Fruit fly (Drosophila melanogaster) whole organism, prepupa: ENCODE results near the gene Pur-alpha.

Experiments
- CG11762 ChIP-seq: fragments of 200-800 bp; sonication (Bioruptor generic); optimal IDR thresholded peaks from 3 replicates; lab custom pipeline; 2016; ENCODE audit warnings: missing biosample characterization, missing genetic modification characterization; ENCODE audit not compliant: insufficient read depth
- CG6808 ChIP-seq: fragments of 200-800 bp; sonication (Bioruptor generic); optimal IDR thresholded peaks from 3 replicates; lab custom pipeline; 2017; ENCODE audit warnings: missing biosample characterization, missing genetic modification characterization, mild to moderate bottlenecking, moderate library complexity, missing genetic modification reagents
- Eip78C ChIP-seq: fragments of 200-800 bp; sonication (Bioruptor generic); peaks from one replicate; lab custom pipeline; 2016; ENCODE audit warnings: missing biosample characterization, missing genetic modification characterization
- Ets21C ChIP-seq: fragments of 200-800 bp; sonication (Bioruptor generic); optimal IDR thresholded peaks from 3 replicates; lab custom pipeline; 2016; ENCODE audit warnings: missing biosample characterization, missing genetic modification characterization
- Hr39 ChIP-seq: fragments of 200-800 bp; sonication (Bioruptor generic); optimal IDR thresholded peaks from 2 replicates; lab custom pipeline; 2016; ENCODE audit warnings: missing biosample characterization, missing genetic modification characterization
- Hr4 ChIP-seq: fragments of 200-800 bp; sonication (Bioruptor generic); optimal IDR thresholded peaks from 3 replicates; lab custom pipeline; 2016; ENCODE audit warnings: missing biosample characterization, missing genetic modification characterization
- Met ChIP-seq: fragments of 200-800 bp; sonication (Bioruptor generic); optimal IDR thresholded peaks from 3 replicates; lab custom pipeline; 2016; ENCODE audit warnings: missing biosample characterization, missing genetic modification characterization
- esn ChIP-seq: fragments of 200-800 bp; sonication (Bioruptor generic); optimal IDR thresholded peaks from 2 replicates; lab custom pipeline; 2016; ENCODE audit warnings: missing biosample characterization, mild to moderate bottlenecking, missing genetic modification characterization, moderate library complexity
- fkh ChIP-seq: fragments of 200-800 bp; sonication (Bioruptor generic); optimal IDR thresholded peaks from 3 replicates; lab custom pipeline; 2017; ENCODE audit warnings: missing biosample characterization, mild to moderate bottlenecking, missing genetic modification characterization, moderate library complexity
- net ChIP-seq: fragments of 200-800 bp; sonication (Bioruptor generic); optimal IDR thresholded peaks from 3 replicates; lab custom pipeline; 2016; ENCODE audit warnings: missing biosample characterization, missing genetic modification characterization
- pdm3 ChIP-seq: fragments of 200-800 bp; sonication (Bioruptor generic); optimal IDR thresholded peaks from 3 replicates; lab custom pipeline; 2016; ENCODE audit warnings: missing biosample characterization, missing genetic modification characterization
- salr ChIP-seq, 2 experiments: fragments of 200-800 bp; sonication (Bioruptor generic); optimal IDR thresholded peaks; 3 replicates each; lab custom pipeline; 2016 to 2018; ENCODE audit warnings: missing biosample characterization in 2 of 2, missing genetic modification characterization in 2 of 2, mild to moderate bottlenecking in 1 of 2
- topi ChIP-seq: fragments of 200-800 bp; sonication (Bioruptor generic); optimal IDR thresholded peaks from 3 replicates; lab custom pipeline; 2016; ENCODE audit warnings: missing biosample characterization, missing genetic modification characterization

Gene Pur-alpha

DNA sequence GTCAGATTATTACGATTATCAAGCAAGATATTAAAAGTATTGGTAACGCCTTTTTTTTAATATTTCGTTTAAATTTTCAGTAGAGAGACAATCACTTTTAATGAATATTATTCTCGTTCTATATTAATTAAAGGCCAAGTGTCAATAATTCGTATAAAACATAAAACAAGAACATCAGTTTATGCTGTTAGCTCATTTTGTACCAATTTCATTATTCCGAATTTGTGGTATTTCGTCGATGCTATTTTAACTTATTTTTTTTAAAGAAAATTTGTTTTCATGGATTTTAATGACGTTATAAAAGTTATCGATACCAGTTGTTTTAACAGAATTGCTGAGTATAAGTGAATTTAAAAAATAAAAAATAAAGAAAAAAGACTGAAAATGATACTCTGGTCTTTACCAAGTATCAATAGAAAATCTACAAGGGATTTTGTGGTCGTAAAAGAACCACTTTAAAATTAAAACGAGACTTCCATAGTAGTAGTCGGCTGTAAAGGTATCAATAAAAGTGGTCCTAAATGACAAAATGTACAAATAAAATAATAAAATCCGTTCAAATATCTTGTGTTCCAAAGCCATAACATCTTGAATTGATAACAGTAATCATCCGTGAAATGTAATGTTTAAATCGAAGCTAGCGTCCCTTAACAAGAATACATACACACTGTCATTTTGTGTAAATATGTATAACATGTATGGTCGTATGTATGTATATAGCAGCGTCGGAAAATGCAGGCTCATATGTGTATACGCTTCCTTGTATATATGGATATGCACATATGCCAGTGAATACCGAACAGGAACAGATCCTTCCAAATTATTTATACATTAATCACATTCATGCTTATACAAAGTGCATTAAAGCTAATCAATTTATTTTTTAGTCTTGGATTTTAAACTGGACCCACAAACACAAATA is 52.8 kb downstream of the Pur-alpha start, which contains the start of gene Eph:
Gene Eph (plus strand): TSS at position 287 of the 922 bp plus-strand sequence.
- TF ChIP-seq salr (GFP tag; optimal IDR thresholded peaks at IDR 0.05; lab: Kevin White, UChicago) (no peak), net (GFP tag; lab: Kevin White, UChicago) (no peak), Hr39 (GFP tag; lab: Kevin White, UChicago) (no peak), CG6808 (GFP tag; lab: Kevin White, UChicago) (no peak), Hr4 (peak; percentile 12), topi (peak; percentile 4), Eip78C (GFP tag; lab: Kevin White, UChicago) (peak; percentile 77), fkh (GFP tag; lab: Kevin White, UChicago) (no peak), pdm3 (GFP tag; lab: Kevin White, UChicago) (no peak), Ets21C (GFP tag; lab: Kevin White, UChicago) (no peak), esn (GFP tag; lab: Kevin White, UChicago) (peak; percentile 7), CG11762 (GFP tag; lab: Kevin White, UChicago) (no peak), Met (GFP tag; lab: Kevin White, UChicago) (no peak)
